Fruit fly (Drosophila melanogaster) S2 (cell line): ENCODE measurements around the gene CG1622.

Experiments used
- CG8478 ChIP-seq: fragments of >200 bp; optimal IDR thresholded peaks from 2 replicates; lab custom pipeline; 2018
- CTCF ChIP-seq, 2 experiments: fragments of >200 bp; optimal IDR thresholded peaks; 2 replicates each; lab custom pipeline; 2018

dm6 chrX:13278468-13278982, 18.4 kb upstream of the CG1622 start:
- TF ChIP-seq CG8478 (lab: Kevin White, UChicago): no peak
- TF ChIP-seq CTCF (optimal IDR thresholded peaks at IDR 0.05; lab: Kevin White, UChicago): no peak
